Fruit fly (Drosophila melanogaster): ENCODE results near the gene ko.

The ko gene

DNA sequence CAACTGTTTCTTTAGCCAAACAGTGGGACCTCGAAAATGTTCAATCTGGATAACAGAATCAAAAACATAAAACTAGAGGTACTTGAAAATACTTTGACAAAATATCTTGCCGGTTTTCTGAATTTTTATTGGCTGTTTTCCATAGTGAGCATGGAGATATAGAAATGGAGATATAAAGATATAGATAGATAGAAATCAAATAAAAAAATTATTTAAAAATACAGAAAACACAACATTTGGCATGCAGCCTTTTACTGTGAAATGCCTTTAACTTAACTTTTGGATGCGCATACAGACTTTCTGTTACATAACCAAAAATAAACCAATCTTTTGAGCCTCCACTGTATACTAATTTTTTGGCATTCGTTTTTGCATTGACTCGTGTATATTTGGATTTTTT, 30.5 kb downstream of the ko start (continued):
- peak; percentile 32 for TF ChIP-seq CG30403 (GFP tag; optimal IDR thresholded peaks at IDR 0.05)
- TF ChIP-seq bcd (GFP tag; optimal IDR thresholded peaks at IDR 0.05): peak; percentile 3
- peak; percentile 40; the same call in 1 of the 2 replicates for TF ChIP-seq Rfx (GFP tag; IDR thresholded peaks at IDR 0.05)
- no peak for TF ChIP-seq her (GFP tag; optimal IDR thresholded peaks at IDR 0.05)
- peak; percentile 52 for TF ChIP-seq slbo (GFP tag; IDR thresholded peaks at IDR 0.05)
- TF ChIP-seq CG11504 (tag; optimal IDR thresholded peaks at IDR 0.05): peak; percentile 1
- no peak for TF ChIP-seq CG14667 (GFP tag; IDR thresholded peaks at IDR 0.05)
- TF ChIP-seq Meics (GFP tag; optimal IDR thresholded peaks at IDR 0.05): peak; percentile 23
- TF ChIP-seq CG15269 (tag; optimal IDR thresholded peaks at IDR 0.05): peak; percentile 22
- TF ChIP-seq Hr51 (GFP tag; optimal IDR thresholded peaks at IDR 0.05): no peak

DNA sequence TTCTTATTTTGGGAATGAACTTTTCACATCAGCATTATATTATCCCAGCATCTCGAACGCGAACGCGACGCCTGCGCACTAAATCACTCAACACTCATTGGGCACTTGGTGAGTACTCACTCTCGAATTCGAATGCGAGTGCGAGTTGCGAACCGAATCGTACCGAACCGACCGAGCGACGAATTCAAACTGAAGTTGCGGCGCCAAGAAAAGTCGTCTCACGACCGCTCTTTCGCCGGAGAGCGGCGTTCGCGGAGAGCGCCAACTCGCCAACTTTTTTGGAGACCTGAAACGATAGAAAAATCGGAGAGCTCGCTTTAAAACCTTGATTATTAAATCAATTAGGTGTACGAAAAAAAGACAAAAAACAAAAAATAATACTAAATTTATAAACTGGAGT, 31.1 kb downstream of the ko start:
- no peak for TF ChIP-seq CG1233 (GFP tag; optimal IDR thresholded peaks at IDR 0.05)
- TF ChIP-seq chm (GFP tag; IDR thresholded peaks at IDR 0.05): no peak
- TF ChIP-seq CG14050 (GFP tag; IDR thresholded peaks at IDR 0.05): no peak
- no peak for TF ChIP-seq Mrtf (GFP tag; IDR thresholded peaks at IDR 0.05)
- no peak for TF ChIP-seq ttk (GFP tag; IDR thresholded peaks at IDR 0.05)
- no peak for TF ChIP-seq Aef1 (GFP tag; IDR thresholded peaks at IDR 0.05)
- no peak for TF ChIP-seq NC2α (GFP tag; optimal IDR thresholded peaks at IDR 0.05)
- peak; percentile 65 for TF ChIP-seq ewg (GFP tag; optimal IDR thresholded peaks at IDR 0.05)
- no peak for TF ChIP-seq CG6175 (GFP tag; IDR thresholded peaks at IDR 0.05)
- TF ChIP-seq Ptx1 (GFP tag; IDR thresholded peaks at IDR 0.05): no peak
- TF ChIP-seq CG9215 (GFP tag; IDR thresholded peaks at IDR 0.05): no peak
- no peak for TF ChIP-seq row (GFP tag; IDR thresholded peaks at IDR 0.05)
- no peak for TF ChIP-seq CG33213 (GFP tag; optimal IDR thresholded peaks at IDR 0.05)
- TF ChIP-seq lbe (GFP tag; optimal IDR thresholded peaks at IDR 0.05): no peak
- peak; percentile 6 for TF ChIP-seq Nf-YB (GFP tag; optimal IDR thresholded peaks at IDR 0.05)
- TF ChIP-seq gce (GFP tag; IDR thresholded peaks at IDR 0.05): peak; percentile 56; the same call in 1 of the 3 replicates
- TF ChIP-seq CG1024 (GFP tag; IDR thresholded peaks at IDR 0.05): no peak
- TF ChIP-seq CG32767 (GFP tag; IDR thresholded peaks at IDR 0.05): no peak
- TF ChIP-seq CG11723 (GFP tag; optimal IDR thresholded peaks at IDR 0.05): no peak
- TF ChIP-seq CG8924 (tag; optimal IDR thresholded peaks at IDR 0.05): no peak
- TF ChIP-seq CG17361 (GFP tag; IDR thresholded peaks at IDR 0.05): no peak
- TF ChIP-seq Oaz (GFP tag; IDR thresholded peaks at IDR 0.05): no peak
- no peak for TF ChIP-seq ara (GFP tag; IDR thresholded peaks at IDR 0.05)
- no peak for TF ChIP-seq CG6254 (GFP tag; optimal IDR thresholded peaks at IDR 0.05)
- no peak for TF ChIP-seq Sox100B (GFP tag; optimal IDR thresholded peaks at IDR 0.05)
- TF ChIP-seq CG4282 (GFP tag; optimal IDR thresholded peaks at IDR 0.05): no peak
- no peak for TF ChIP-seq CG14965 (GFP tag; optimal IDR thresholded peaks at IDR 0.05; ENCODE audit: borderline replicate concordance)
- TF ChIP-seq E2f1 (GFP tag; IDR thresholded peaks at IDR 0.05): no peak
- TF ChIP-seq CG12104 (GFP tag; optimal IDR thresholded peaks at IDR 0.05): no peak
- no peak for TF ChIP-seq unc-4 (GFP tag; IDR thresholded peaks at IDR 0.05; ENCODE audit: partially characterized antibody)
- peak; percentile 44 for TF ChIP-seq CG13894 (tag; optimal IDR thresholded peaks at IDR 0.05)
- TF ChIP-seq CG30403 (GFP tag; optimal IDR thresholded peaks at IDR 0.05): no peak
- no peak for TF ChIP-seq CG15269 (tag; optimal IDR thresholded peaks at IDR 0.05)
- 0 out of 2 replicates have a peak, but pooled peaks have one; percentile 37 for TF ChIP-seq Bgb (GFP tag; IDR thresholded peaks at IDR 0.05; ENCODE audit: partially characterized antibody)
- no peak for TF ChIP-seq Hsf (GFP tag; optimal IDR thresholded peaks at IDR 0.05)
- no peak for TF ChIP-seq p53 (GFP tag; optimal IDR thresholded peaks at IDR 0.05)
- no peak for TF ChIP-seq Lim3 (GFP tag; IDR thresholded peaks at IDR 0.05)
- TF ChIP-seq ato (GFP tag; IDR thresholded peaks at IDR 0.05; ENCODE audit: partially characterized antibody): no peak
- TF ChIP-seq CG11398 (GFP tag; optimal IDR thresholded peaks at IDR 0.05): no peak
- TF ChIP-seq CG10462 (GFP tag; optimal IDR thresholded peaks at IDR 0.05): no peak
- no peak for TF ChIP-seq CG31365 (tag; optimal IDR thresholded peaks at IDR 0.05)
- no peak for TF ChIP-seq repo (GFP tag; optimal IDR thresholded peaks at IDR 0.05)
- no peak for TF ChIP-seq sqz (GFP tag; optimal IDR thresholded peaks at IDR 0.05)
